Worm (Caenorhabditis elegans) whole organism, L1 larva: ENCODE results near the gene cdr-2.

ENCODE experiments used
- F16B12.6 ChIP-seq: fragments of 150-350 bp; optimal IDR thresholded peaks from 2 replicates; lab custom pipeline; 2014; ENCODE audit warnings: missing biosample characterization, missing genetic modification characterization
- ama-1 ChIP-seq: fragments of 150-350 bp; optimal IDR thresholded peaks from 2 replicates; lab custom pipeline; 2014
- ceh-63 ChIP-seq: fragments of 200-800 bp; sonication (Bioruptor generic); optimal IDR thresholded peaks from 2 replicates; lab custom pipeline; 2018; ENCODE audit warnings: mild to moderate bottlenecking, missing genetic modification characterization, missing compliant biosample characterization
- ceh-8 ChIP-seq: fragments of 200-800 bp; sonication (Bioruptor generic); optimal IDR thresholded peaks from 2 replicates; lab custom pipeline; 2018; ENCODE audit warnings: mild to moderate bottlenecking, missing genetic modification characterization, moderate library complexity, missing compliant biosample characterization
- ceh-88 ChIP-seq: fragments of 200-800 bp; sonication (Bioruptor generic); IDR thresholded peaks from 2 replicates; pipeline ENCODE4 v1.3.6; 2022; ENCODE audit warnings: missing genetic modification characterization, missing compliant biosample characterization
- ceh-90 ChIP-seq: sonication (generic microtip); optimal IDR thresholded peaks from 2 replicates; lab custom pipeline; 2016; ENCODE audit warnings: missing genetic modification characterization, missing compliant biosample characterization
- fkh-8 ChIP-seq: sonication (generic microtip); optimal IDR thresholded peaks from 2 replicates; lab custom pipeline; 2016; ENCODE audit warnings: mild to moderate bottlenecking, missing genetic modification characterization, missing compliant biosample characterization
- fos-1 ChIP-seq: fragments of 150-350 bp; optimal IDR thresholded peaks from 2 replicates; lab custom pipeline; 2014; ENCODE audit warnings: missing biosample characterization, missing genetic modification characterization
- grh-1 ChIP-seq: fragments of 200-800 bp; sonication (Bioruptor generic); IDR thresholded peaks from 2 replicates; pipeline ENCODE4 v1.3.6; 2022; ENCODE audit warnings: missing genetic modification reagents, missing genetic modification characterization, missing compliant biosample characterization
- hlh-4 ChIP-seq: sonication (generic microtip); optimal IDR thresholded peaks from 2 replicates; lab custom pipeline; 2016; ENCODE audit warnings: mild to moderate bottlenecking, missing genetic modification characterization, missing compliant biosample characterization
- irx-1 ChIP-seq: sonication (generic microtip); optimal IDR thresholded peaks from 2 replicates; lab custom pipeline; 2016; ENCODE audit warnings: missing genetic modification characterization, missing compliant biosample characterization
- isw-1 ChIP-seq: fragments of 200-800 bp; sonication (Bioruptor generic); IDR thresholded peaks from 2 replicates; pipeline ENCODE4 v1.3.6; 2022; ENCODE audit warnings: missing genetic modification characterization, missing compliant biosample characterization
- jun-1 ChIP-seq: fragments of 150-350 bp; optimal IDR thresholded peaks from 2 replicates; lab custom pipeline; 2014; ENCODE audit warnings: missing biosample characterization, missing genetic modification reagents, missing genetic modification characterization
- lin-14 ChIP-seq: fragments of 200-800 bp; sonication (Bioruptor generic); optimal IDR thresholded peaks from 2 replicates; lab custom pipeline; 2018; ENCODE audit warnings: mild to moderate bottlenecking, missing genetic modification characterization, moderate library complexity, missing compliant biosample characterization
- lin-15B ChIP-seq: fragments of 150-350 bp; sonication (generic microtip); optimal IDR thresholded peaks from 3 replicates; lab custom pipeline; 2014; ENCODE audit warnings: missing biosample characterization, missing genetic modification characterization
- lin-39 ChIP-seq: fragments of 150-350 bp; optimal IDR thresholded peaks from 2 replicates; lab custom pipeline; 2014; ENCODE audit warnings: missing biosample characterization, missing genetic modification reagents, missing genetic modification characterization
- lir-3 ChIP-seq: sonication (generic microtip); optimal IDR thresholded peaks from 2 replicates; lab custom pipeline; 2016; ENCODE audit warnings: mild to moderate bottlenecking, missing genetic modification characterization, moderate library complexity, missing compliant biosample characterization; ENCODE audit not compliant: poor library complexity
- lsy-2 ChIP-seq, 2 experiments: fragments of 150-350 bp; optimal IDR thresholded peaks; 2 replicates each; lab custom pipeline; 2014; ENCODE audit warnings: missing biosample characterization in 2 of 2, missing genetic modification characterization in 2 of 2
- mab-9 ChIP-seq: fragments of 200-800 bp; sonication (Bioruptor generic); IDR thresholded peaks from 2 replicates; pipeline ENCODE4 v1.3.6; 2022; ENCODE audit warnings: missing genetic modification reagents, missing genetic modification characterization, missing compliant biosample characterization
- mef-2 ChIP-seq: fragments of 150-350 bp; optimal IDR thresholded peaks from 2 replicates; lab custom pipeline; 2014; ENCODE audit warnings: missing biosample characterization, missing genetic modification characterization
- mep-1 ChIP-seq: fragments of 150-350 bp; optimal IDR thresholded peaks from 2 replicates; lab custom pipeline; 2014; ENCODE audit warnings: missing biosample characterization, missing genetic modification characterization
- nhr-12 ChIP-seq: sonication (generic microtip); optimal IDR thresholded peaks from 2 replicates; lab custom pipeline; 2017; ENCODE audit warnings: missing biosample characterization, missing genetic modification characterization
- nhr-28 ChIP-seq: fragments of 150-350 bp; optimal IDR thresholded peaks from 2 replicates; lab custom pipeline; 2014; ENCODE audit warnings: missing biosample characterization, missing genetic modification characterization
- nhr-84 ChIP-seq: sonication (generic microtip); optimal IDR thresholded peaks from 2 replicates; lab custom pipeline; 2017; ENCODE audit warnings: missing biosample characterization, missing genetic modification characterization
- nhr-85 ChIP-seq: sonication (generic microtip); peaks from one replicate; lab custom pipeline; 2016; ENCODE audit warnings: missing genetic modification characterization, inconsistent platforms, missing compliant biosample characterization
- nhr-90 ChIP-seq: sonication (generic microtip); optimal IDR thresholded peaks from 2 replicates; lab custom pipeline; 2016; ENCODE audit warnings: mild to moderate bottlenecking, missing genetic modification characterization, missing compliant biosample characterization; ENCODE audit not compliant: poor library complexity
- pax-3 ChIP-seq: fragments of 200-800 bp; sonication (Bioruptor generic); optimal IDR thresholded peaks from 2 replicates; lab custom pipeline; 2018; ENCODE audit warnings: mild to moderate bottlenecking, missing genetic modification characterization, moderate library complexity, missing compliant biosample characterization
- pqm-1 ChIP-seq: sonication (generic microtip); optimal IDR thresholded peaks from 3 replicates; lab custom pipeline; 2017; ENCODE audit warnings: missing biosample characterization, missing genetic modification characterization
- rnt-1 ChIP-seq: sonication (generic microtip); optimal IDR thresholded peaks from 2 replicates; lab custom pipeline; 2016; ENCODE audit warnings: mild to moderate bottlenecking, missing genetic modification characterization, moderate library complexity, missing compliant biosample characterization
- skn-1 ChIP-seq: fragments of 150-350 bp; optimal IDR thresholded peaks from 2 replicates; lab custom pipeline; 2014; ENCODE audit warnings: missing biosample characterization, missing genetic modification characterization
- sptf-1 ChIP-seq: fragments of 150-350 bp; optimal IDR thresholded peaks from 2 replicates; lab custom pipeline; 2014; ENCODE audit warnings: missing biosample characterization, missing genetic modification characterization
- swsn-7 ChIP-seq: sonication (generic microtip); optimal IDR thresholded peaks from 2 replicates; lab custom pipeline; 2016; ENCODE audit warnings: missing genetic modification characterization, missing compliant biosample characterization
- tlp-1 ChIP-seq: fragments of 150-350 bp; optimal IDR thresholded peaks from 2 replicates; lab custom pipeline; 2014; ENCODE audit warnings: missing biosample characterization, missing genetic modification characterization
- unc-62 ChIP-seq: fragments of 150-350 bp; optimal IDR thresholded peaks from 2 replicates; lab custom pipeline; 2014; ENCODE audit warnings: missing biosample characterization, missing genetic modification reagents, missing genetic modification characterization
- unc-86 ChIP-seq: sonication (generic microtip); optimal IDR thresholded peaks from 2 replicates; lab custom pipeline; 2016; ENCODE audit warnings: missing genetic modification characterization, missing compliant biosample characterization
- vab-15 ChIP-seq: sonication (generic microtip); optimal IDR thresholded peaks from 2 replicates; lab custom pipeline; 2017; ENCODE audit warnings: missing genotype, mild to moderate bottlenecking, missing genetic modification characterization, missing compliant biosample characterization
- xbp-1 ChIP-seq: sonication (generic microtip); optimal IDR thresholded peaks from 2 replicates; lab custom pipeline; 2016; ENCODE audit warnings: missing genetic modification characterization, missing compliant biosample characterization
- zip-4 ChIP-seq: fragments of 200-800 bp; sonication (Bioruptor generic); optimal IDR thresholded peaks from 2 replicates; lab custom pipeline; 2018; ENCODE audit warnings: mild to moderate bottlenecking, missing genetic modification characterization, moderate library complexity, missing compliant biosample characterization

cdr-2 gene

ce11 chrV:12405929-12406328 is 9.6 kb downstream of the cdr-2 start, which contains the start of gene K01D12.10:
K01D12.10 (plus strand) TSS chrV:12406229.
- no peak for TF ChIP-seq unc-86

ce11 chrV:12404544-12404943 is 11.0 kb downstream of the cdr-2 start, which contains the start of gene K01D12.9:
K01D12.9 (minus strand) TSS chrV:12404644.
- TF ChIP-seq grh-1 (no peak), lsy-2 (tag; optimal IDR thresholded peaks at IDR 0.05; lab: Kevin White, UChicago) (no peak), pax-3 (tag; lab: Kevin White, UChicago) (no peak), F16B12.6 (tag; lab: Kevin White, UChicago) (no peak), skn-1 (tag; lab: Kevin White, UChicago) (no peak), nhr-12 (tag; lab: Kevin White, UChicago) (no peak), zip-4 (GFP tag; lab: Kevin White, UChicago) (no peak), xbp-1 (tag; lab: Kevin White, UChicago) (no peak), mep-1 (tag; lab: Kevin White, UChicago) (no peak), lin-14 (no peak), vab-15 (tag; lab: Kevin White, UChicago) (no peak), ceh-88 (GFP tag; lab: Robert Waterston, UW) (no peak), ceh-90 (tag; lab: Kevin White, UChicago) (no peak), nhr-85 (no peak), sptf-1 (tag; lab: Kevin White, UChicago) (no peak), unc-62 (GFP tag; lab: Kevin White, UChicago) (no peak)

ce11 chrV:12402355-12402754 is 13.2 kb downstream of the cdr-2 start, which contains the start of gene K01D12.8:
K01D12.8 (plus strand) TSS chrV:12402655.
- TF ChIP-seq fkh-8 = no peak
- no peak for TF ChIP-seq nhr-84 (tag; lab: Kevin White, UChicago)
- TF ChIP-seq lin-15B = no peak
- TF ChIP-seq lir-3 (tag; lab: Kevin White, UChicago) = no peak
- TF ChIP-seq pqm-1 (tag; lab: Kevin White, UChicago) = no peak
- no peak for TF ChIP-seq lin-14
- TF ChIP-seq mab-9 (GFP tag; lab: Robert Waterston, UW) = no peak
- no peak for TF ChIP-seq grh-1
- no peak for TF ChIP-seq ceh-8 (GFP tag; lab: Kevin White, UChicago)
- no peak for TF ChIP-seq ama-1
- TF ChIP-seq tlp-1 (tag; lab: Kevin White, UChicago) = no peak
- TF ChIP-seq mef-2 = no peak
- no peak for TF ChIP-seq lsy-2 (tag; optimal IDR thresholded peaks at IDR 0.05; lab: Kevin White, UChicago)
- TF ChIP-seq fos-1 (tag; lab: Kevin White, UChicago) = no peak
- no peak for TF ChIP-seq hlh-4 (tag; lab: Kevin White, UChicago)

DNA sequence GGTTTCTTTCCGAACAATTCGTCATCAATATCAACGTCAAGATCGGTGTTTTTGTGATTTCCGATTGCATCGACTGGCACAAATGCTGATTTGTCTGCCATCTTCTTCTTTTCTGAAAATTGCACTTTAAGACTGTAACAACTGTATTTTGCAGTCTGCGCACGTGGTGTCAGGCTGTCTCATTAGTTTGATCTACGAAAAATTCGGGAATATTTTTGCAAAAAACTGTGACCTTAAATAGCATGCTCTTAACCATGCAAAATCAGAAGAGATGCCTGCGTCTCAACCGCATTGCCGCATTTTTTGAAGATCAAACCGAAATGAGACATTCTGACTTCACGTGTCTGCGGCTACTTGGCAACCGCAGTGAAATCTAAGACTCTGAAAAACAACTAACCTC is 14.1 kb downstream of the cdr-2 start, which contains the start of gene K01D12.7:
Gene K01D12.7 (minus strand): TSS at position 101 of the 400 bp plus-strand sequence.
- TF ChIP-seq ceh-63 (GFP tag; lab: Kevin White, UChicago) (no peak), jun-1 (tag; lab: Kevin White, UChicago) (no peak), swsn-7 (tag; lab: Kevin White, UChicago) (no peak), isw-1 (GFP tag; lab: Robert Waterston, UW) (no peak), lir-3 (tag; lab: Kevin White, UChicago) (no peak), ceh-88 (GFP tag; lab: Robert Waterston, UW) (no peak), irx-1 (tag; lab: Kevin White, UChicago) (no peak), ceh-90 (tag; lab: Kevin White, UChicago) (no peak), rnt-1 (tag; lab: Kevin White, UChicago) (no peak), lsy-2 (tag; optimal IDR thresholded peaks at IDR 0.05; lab: Kevin White, UChicago) (no peak), nhr-28 (tag; lab: Kevin White, UChicago) (no peak), lin-39 (tag; lab: Kevin White, UChicago) (no peak), nhr-90 (tag; lab: Kevin White, UChicago) (no peak)
